Worm (Caenorhabditis elegans) whole organism, L3 larva: ENCODE data around the gene ZK1236.5.

Source experiments
- ama-1 ChIP-seq: fragments of 150-350 bp; optimal IDR thresholded peaks from 2 replicates; lab custom pipeline; 2018
- daf-12 ChIP-seq: fragments of 150-350 bp; optimal IDR thresholded peaks from 2 replicates; lab custom pipeline; 2014; ENCODE audit warnings: missing biosample characterization, missing genetic modification reagents, missing genetic modification characterization
- fkh-2 ChIP-seq: fragments of 150-350 bp; optimal IDR thresholded peaks from 2 replicates; lab custom pipeline; 2014; ENCODE audit warnings: missing biosample characterization, missing genetic modification reagents, missing genetic modification characterization
- nhr-12 ChIP-seq: fragments of 150-350 bp; optimal IDR thresholded peaks from 2 replicates; lab custom pipeline; 2014; ENCODE audit warnings: missing biosample characterization, missing genetic modification characterization
- nhr-237 ChIP-seq: fragments of 150-350 bp; optimal IDR thresholded peaks from 2 replicates; lab custom pipeline; 2014; ENCODE audit warnings: missing biosample characterization, missing genetic modification characterization
- sea-2 ChIP-seq: fragments of 150-350 bp; sonication (generic microtip); optimal IDR thresholded peaks from 4 replicates; lab custom pipeline; 2014; ENCODE audit warnings: missing biosample characterization, missing genetic modification reagents, missing genetic modification characterization
- snpc-4 ChIP-seq: fragments of 150-350 bp; optimal IDR thresholded peaks from 2 replicates; lab custom pipeline; 2014; ENCODE audit warnings: missing biosample characterization, missing genetic modification characterization
- zag-1 ChIP-seq: fragments of 150-350 bp; optimal IDR thresholded peaks from 2 replicates; lab custom pipeline; 2014; ENCODE audit warnings: missing biosample characterization, missing genetic modification characterization

DNA sequence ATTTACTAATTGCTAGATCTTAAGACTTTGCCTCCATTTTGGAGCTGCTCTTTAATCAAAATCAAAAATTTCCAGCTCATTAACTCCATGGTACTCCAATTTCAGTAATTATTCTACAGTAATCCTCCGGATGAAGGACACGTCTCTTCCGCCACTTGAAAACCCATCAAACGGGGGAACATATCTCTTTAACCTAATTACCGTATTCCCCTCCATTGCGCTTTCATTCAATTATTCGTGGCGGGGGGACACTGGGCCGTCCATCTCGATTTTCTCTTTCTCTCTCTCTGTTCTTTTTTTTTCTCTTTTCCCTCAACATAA, 15.2 kb downstream of the ZK1236.5 start:
- TF ChIP-seq ama-1 (lab: Kevin White, UChicago) (no peak), snpc-4 (tag; lab: Kevin White, UChicago) (no peak), fkh-2 (no peak), nhr-237 (tag; lab: Kevin White, UChicago) (no peak), zag-1 (tag; lab: Kevin White, UChicago) (no peak), nhr-12 (tag; lab: Kevin White, UChicago) (no peak), sea-2 (no peak), daf-12 (tag; lab: Kevin White, UChicago) (no peak)
